Fruit fly (Drosophila melanogaster): ENCODE measurements around the gene Srp72.
A peak's percentile ranks its signal among the peaks of the same experiment; 100 is the strongest.

The Srp72 gene

DNA sequence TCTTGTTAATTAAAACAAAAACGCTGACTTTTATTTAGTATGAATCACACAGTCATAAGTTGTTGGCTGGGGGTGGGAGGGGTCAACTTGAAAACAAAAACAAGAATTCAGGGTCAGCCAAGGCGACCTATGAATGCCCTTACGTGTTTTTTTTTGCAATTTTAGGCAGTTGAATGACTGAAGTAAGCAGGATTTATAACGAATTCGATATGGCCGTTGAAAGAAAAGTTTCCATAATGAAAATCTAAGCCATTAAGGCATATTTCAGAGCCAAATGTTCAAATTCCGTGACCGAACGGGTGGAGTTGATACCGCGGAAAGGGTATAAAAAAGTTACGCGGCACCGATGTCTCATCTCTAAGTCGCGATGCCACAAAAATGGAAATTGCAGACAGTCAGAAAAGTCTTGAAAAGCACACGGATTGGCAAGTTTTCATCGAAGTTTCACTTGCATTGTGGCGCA is 45.5 kb downstream of the Srp72 start (continued):
- no peak for TF ChIP-seq CG3065 (GFP tag; optimal IDR thresholded peaks at IDR 0.05)
- TF ChIP-seq CG10565 (GFP tag; optimal IDR thresholded peaks at IDR 0.05): no peak
- no peak for TF ChIP-seq knrl (GFP tag; IDR thresholded peaks at IDR 0.05; ENCODE audit: partially characterized antibody)
- peak; percentile 27 for TF ChIP-seq p53 (GFP tag; optimal IDR thresholded peaks at IDR 0.05)
- TF ChIP-seq CG9932 (GFP tag; IDR thresholded peaks at IDR 0.05): peak; percentile 75
- peak; percentile 95 for TF ChIP-seq CG10274 (GFP tag; optimal IDR thresholded peaks at IDR 0.05)
- peak; percentile 7 for TF ChIP-seq Hmx (GFP tag; optimal IDR thresholded peaks at IDR 0.05)
- peak; percentile 54 for TF ChIP-seq ERR (GFP tag; optimal IDR thresholded peaks at IDR 0.05)
- TF ChIP-seq dmrt11E (tag; optimal IDR thresholded peaks at IDR 0.05): peak; percentile 63
- TF ChIP-seq pho (GFP tag; optimal IDR thresholded peaks at IDR 0.05): peak; percentile 63
- peak; percentile 29; the same call in 1 of the 3 replicates for TF ChIP-seq CG2199 (GFP tag; IDR thresholded peaks at IDR 0.05)
- no peak for TF ChIP-seq CG1529 (GFP tag; optimal IDR thresholded peaks at IDR 0.05)
- TF ChIP-seq CG18011 (GFP tag; optimal IDR thresholded peaks at IDR 0.05): peak; percentile 16
- TF ChIP-seq croc (GFP tag; conservative IDR thresholded peaks at IDR 0.05): peak; percentile 33; the same call in 2 of the 3 replicates
- TF ChIP-seq CG16863 (GFP tag; optimal IDR thresholded peaks at IDR 0.05): peak; percentile 66
- TF ChIP-seq CG34422 (GFP tag; IDR thresholded peaks at IDR 0.05): peak; percentile 87
- TF ChIP-seq Sin3A (optimal IDR thresholded peaks at IDR 0.05): no peak
- TF ChIP-seq Asciz (GFP tag; optimal IDR thresholded peaks at IDR 0.05): no peak
- peak; percentile 55; the same call in 1 of the 2 replicates for TF ChIP-seq MBD-R2 (GFP tag; IDR thresholded peaks at IDR 0.05)
- TF ChIP-seq CG2202 (tag; optimal IDR thresholded peaks at IDR 0.05): peak; percentile 32
- peak; percentile 66; the same call in 1 of the 3 replicates for TF ChIP-seq gce (GFP tag; IDR thresholded peaks at IDR 0.05)
- peak; percentile 39 for TF ChIP-seq NK7.1 (GFP tag; optimal IDR thresholded peaks at IDR 0.05)
- peak; percentile 69; the same call in 1 of the 3 replicates for TF ChIP-seq CG11695 (GFP tag; IDR thresholded peaks at IDR 0.05)
- peak; percentile 64 for TF ChIP-seq Sry-δ (GFP tag; optimal IDR thresholded peaks at IDR 0.05)
- TF ChIP-seq Dp (GFP tag; optimal IDR thresholded peaks at IDR 0.05): no peak
- peak; percentile 58; the same call in 1 of the 2 replicates for TF ChIP-seq E2f1 (GFP tag; IDR thresholded peaks at IDR 0.05)
- TF ChIP-seq Opbp (GFP tag; IDR thresholded peaks at IDR 0.05; ENCODE audit: partially characterized antibody): no peak
- TF ChIP-seq BtbVII (GFP tag; optimal IDR thresholded peaks at IDR 0.05): peak; percentile 68
- no peak for TF ChIP-seq CG9817 (tag; optimal IDR thresholded peaks at IDR 0.05)
- TF ChIP-seq crol (GFP tag; IDR thresholded peaks at IDR 0.05): peak; percentile 89
- TF ChIP-seq CG7271 (tag; optimal IDR thresholded peaks at IDR 0.05): no peak
- TF ChIP-seq Myb (GFP tag; optimal IDR thresholded peaks at IDR 0.05): no peak
- no peak for TF ChIP-seq inv (GFP tag; IDR thresholded peaks at IDR 0.05; ENCODE audit: partially characterized antibody)
- TF ChIP-seq CG2678 (tag; optimal IDR thresholded peaks at IDR 0.05): no peak
- no peak for TF ChIP-seq CG30020 (tag; optimal IDR thresholded peaks at IDR 0.05)
- TF ChIP-seq Hand (GFP tag; optimal IDR thresholded peaks at IDR 0.05): peak; percentile 28
- 0 out of 3 replicates have a peak, but pooled peaks have one; percentile 11 for TF ChIP-seq CG2889 (GFP tag; IDR thresholded peaks at IDR 0.05)
- peak; percentile 39 for TF ChIP-seq CG6765 (GFP tag; optimal IDR thresholded peaks at IDR 0.05)
- peak; percentile 59 to 71 for TF ChIP-seq chif (GFP tag; optimal IDR thresholded peaks at IDR 0.05)
- TF ChIP-seq MTF-1 (GFP tag; optimal IDR thresholded peaks at IDR 0.05; ENCODE audit: borderline replicate concordance): no peak
- no peak for TF ChIP-seq scrt (GFP tag; optimal IDR thresholded peaks at IDR 0.05)
- peak; percentile 66 for TF ChIP-seq CG32532 (GFP tag; IDR thresholded peaks at IDR 0.05)
- TF ChIP-seq ab (GFP tag; optimal IDR thresholded peaks at IDR 0.05): no peak
- peak; percentile 32 for TF ChIP-seq cato (GFP tag; optimal IDR thresholded peaks at IDR 0.05; ENCODE audit: borderline replicate concordance)
- peak; percentile 25 for TF ChIP-seq Ets97D (GFP tag; optimal IDR thresholded peaks at IDR 0.05)
- peak; percentile 24; the same call in 1 of the 2 replicates for TF ChIP-seq cas (GFP tag; IDR thresholded peaks at IDR 0.05)
- peak; percentile 65 for TF ChIP-seq CG9609 (GFP tag; optimal IDR thresholded peaks at IDR 0.05)
- peak; percentile 58 for TF ChIP-seq crc (GFP tag; optimal IDR thresholded peaks at IDR 0.05)
- no peak for TF ChIP-seq Dfd (GFP tag; optimal IDR thresholded peaks at IDR 0.05)
- no peak for TF ChIP-seq CG10431 (GFP tag; optimal IDR thresholded peaks at IDR 0.05)
- peak; percentile 75 to 90 for TF ChIP-seq Pdp1 (GFP tag; optimal IDR thresholded peaks at IDR 0.05)
